Worm (Caenorhabditis elegans): Measurements from ENCODE around the gene hpo-34.
A peak's percentile ranks its signal among the peaks of the same experiment; 100 is the strongest.

hpo-34 gene

ce11 chrX:11464271-11465103, 54.4 kb downstream of the hpo-34 start (continued):
- TF ChIP-seq pha-4 (GFP tag; IDR thresholded peaks at IDR 0.05) (no peak), pha-4 (tag; optimal IDR thresholded peaks at IDR 0.05) (no peak), mdl-1 (tag; optimal IDR thresholded peaks at IDR 0.05) (peak in 1 of 2 experiments; percentile 58)

- TF ChIP-seq aha-1 (tag) (no peak), nhr-28 (tag; optimal IDR thresholded peaks at IDR 0.05) (peak; percentile 6), T20F7.1 (GFP tag; optimal IDR thresholded peaks at IDR 0.05) (no peak), dmd-9 (GFP tag; IDR thresholded peaks at IDR 0.05) (no peak), snpc-1.2 (GFP tag; IDR thresholded peaks at IDR 0.05) (no peak), ztf-11 (tag; optimal IDR thresholded peaks at IDR 0.05) (no peak), daf-16 (GFP tag; optimal IDR thresholded peaks at IDR 0.05) (peak in 1 of 2 experiments; percentile 28), daf-16 (tag; optimal IDR thresholded peaks at IDR 0.05) (no peak), hlh-11 (tag; optimal IDR thresholded peaks at IDR 0.05) (peak; percentile 35), dve-1 (tag; optimal IDR thresholded peaks at IDR 0.05; ENCODE audit: insufficient read depth) (no peak), hlh-30 (tag; optimal IDR thresholded peaks at IDR 0.05; ENCODE audit: insufficient read depth) (peak; percentile 43)
Measured at ce11 chrX:11463568-11463967, 55.3 kb downstream of the hpo-34 start.

- TF ChIP-seq ceh-20 (GFP tag; IDR thresholded peaks at IDR 0.05) (0 out of 2 replicates have a peak, but pooled peaks have one; percentile 13), dmd-8 (GFP tag; IDR thresholded peaks at IDR 0.05) (no peak), mep-1 (tag; optimal IDR thresholded peaks at IDR 0.05) (peak; percentile 5), fos-1 (tag; optimal IDR thresholded peaks at IDR 0.05) (no peak), F37D6.2 (tag; optimal IDR thresholded peaks at IDR 0.05) (no peak), nhr-42 (GFP tag; IDR thresholded peaks at IDR 0.05) (no peak), nhr-48 (tag; optimal IDR thresholded peaks at IDR 0.05) (no peak), Y5F2A.4 (GFP tag; optimal IDR thresholded peaks at IDR 0.05) (no peak), tag-97 (GFP tag; IDR thresholded peaks at IDR 0.05) (no peak), jun-1 (tag; optimal IDR thresholded peaks at IDR 0.05) (no peak), ceh-28 (tag; optimal IDR thresholded peaks at IDR 0.05) (no peak), ceh-62 (tag; optimal IDR thresholded peaks at IDR 0.05) (no peak), mdl-1 (tag; optimal IDR thresholded peaks at IDR 0.05) (peak in 1 of 2 experiments; percentile 5), aly-2 (tag; optimal IDR thresholded peaks at IDR 0.05) (no peak), mdt-29 (GFP tag; IDR thresholded peaks at IDR 0.05) (no peak), duxl-1 (tag; optimal IDR thresholded peaks at IDR 0.05; ENCODE audit: poor library complexity) (no peak), lin-13 (GFP tag; optimal IDR thresholded peaks at IDR 0.05) (no peak), tra-1 (GFP tag; IDR thresholded peaks at IDR 0.05) (no peak), F44E2.7 (GFP tag; IDR thresholded peaks at IDR 0.05) (no peak), nhr-111 (GFP tag; optimal IDR thresholded peaks at IDR 0.05) (no peak), nhr-41 (GFP tag; IDR thresholded peaks at IDR 0.05) (no peak), nhr-237 (tag; optimal IDR thresholded peaks at IDR 0.05) (no peak), aha-1 (tag) (peak; percentile 76), hlh-11 (tag; optimal IDR thresholded peaks at IDR 0.05) (no peak), unc-62 (GFP tag; optimal IDR thresholded peaks at IDR 0.05 in 1 of 2) (no peak), unc-62 (tag; optimal IDR thresholded peaks at IDR 0.05) (no peak), ztf-7 (tag; optimal IDR thresholded peaks at IDR 0.05) (no peak), lim-7 (GFP tag; IDR thresholded peaks at IDR 0.05) (no peak), mxl-3 (GFP tag; optimal IDR thresholded peaks at IDR 0.05) (no peak), nhr-6 (tag; optimal IDR thresholded peaks at IDR 0.05) (no peak), hlh-30 (tag; optimal IDR thresholded peaks at IDR 0.05; ENCODE audit: insufficient read depth) (no peak), nhr-25 (tag; optimal IDR thresholded peaks at IDR 0.05; ENCODE audit: borderline replicate concordance, insufficient read depth) (no peak)
Measured at ce11 chrX:11463005-11463404, 55.9 kb downstream of the hpo-34 start.

Data from whole organism, L4 larva.